Fruit fly (Drosophila melanogaster) Kc167 (cell line): Measurements from ENCODE around the gene CG9733.

Source experiments
- Myc ChIP-seq: fragments of >200 bp; optimal IDR thresholded peaks from 2 replicates; lab custom pipeline; 2017; ENCODE audit warnings: missing external identifiers
- Sin3A ChIP-seq: fragments of >200 bp; optimal IDR thresholded peaks from 2 replicates; lab custom pipeline; 2018; ENCODE audit warnings: missing external identifiers
- h ChIP-seq: fragments of >200 bp; optimal IDR thresholded peaks from 3 replicates; lab custom pipeline; 2018; ENCODE audit warnings: missing external identifiers
- insv ChIP-seq: fragments of >200 bp; optimal IDR thresholded peaks from 3 replicates; lab custom pipeline; 2018; ENCODE audit warnings: missing external identifiers
- psq ChIP-seq: fragments of >200 bp; optimal IDR thresholded peaks from 2 replicates; lab custom pipeline; 2017; ENCODE audit warnings: missing external identifiers
- ttk ChIP-seq: sonication (Bioruptor generic); optimal IDR thresholded peaks from 2 replicates; lab custom pipeline; 2017; ENCODE audit warnings: missing external identifiers

DNA sequence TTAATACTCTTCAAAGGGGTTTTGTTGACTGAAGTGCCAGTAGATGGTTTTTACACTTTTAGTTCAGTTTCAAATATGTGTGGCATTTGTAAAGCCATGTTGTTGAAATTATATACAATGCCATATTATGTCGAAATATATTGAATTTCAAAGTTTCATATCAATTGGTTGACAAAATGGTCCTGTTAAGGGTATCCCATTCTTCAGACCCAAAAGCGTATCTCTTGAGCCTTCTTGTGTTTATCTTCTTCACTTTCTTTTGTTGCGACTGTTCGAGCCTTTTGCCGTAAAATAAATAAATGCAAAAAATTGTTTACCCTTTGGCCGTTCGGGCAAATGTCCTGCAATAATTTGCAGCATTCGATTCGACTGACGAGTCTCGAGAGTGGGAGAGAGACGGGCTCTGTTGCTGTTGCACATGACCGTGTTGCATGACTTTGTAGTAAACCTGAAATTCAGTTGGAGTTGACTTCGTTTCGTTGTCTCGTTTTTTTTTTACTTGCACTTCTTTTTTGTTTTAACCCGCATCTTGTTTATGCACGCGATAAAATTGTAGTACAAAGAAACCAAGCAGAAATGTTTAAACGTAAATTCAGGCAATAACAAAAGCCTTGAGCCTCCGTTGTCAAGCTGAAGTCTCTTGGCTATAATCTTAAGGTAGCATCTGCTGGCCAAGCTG, 42.7 kb upstream of the CG9733 start:
- TF ChIP-seq Sin3A (lab: Kevin White, UChicago) (no peak), psq (lab: Kevin White, UChicago) (no peak), h (lab: Kevin White, UChicago) (no peak), Myc (lab: Kevin White, UChicago) (no peak), ttk (lab: Kevin White, UChicago) (no peak), insv (no peak)
